Worm (Caenorhabditis elegans): ENCODE results near the gene isy-1.

isy-1 gene

DNA sequence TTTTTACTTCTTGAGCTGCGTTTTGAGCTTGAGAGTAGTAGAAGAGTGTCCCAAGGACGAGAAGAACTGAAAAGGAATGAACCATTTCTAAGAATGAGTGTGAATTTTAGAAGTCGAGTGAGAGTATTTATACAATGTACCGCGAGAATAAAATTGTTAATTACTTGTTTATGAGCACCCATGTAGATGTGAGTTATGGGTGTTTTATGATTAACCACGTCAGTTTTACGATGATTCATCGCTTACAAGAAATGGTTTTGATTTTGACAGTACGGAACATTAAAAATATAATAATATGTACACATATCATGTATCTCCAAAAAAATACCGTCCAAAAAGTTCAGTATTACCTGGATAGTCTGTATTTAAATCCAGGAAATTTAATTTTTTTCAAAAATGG, 46.2 kb downstream of the isy-1 start, which contains the start of gene clec-221:
TSS of gene clec-221 (minus strand) at position 101 of the 400 bp plus-strand sequence.
- TF ChIP-seq ref-1 (GFP tag; conservative IDR thresholded peaks at IDR 0.05) (no peak), ztf-23 (GFP tag; IDR thresholded peaks at IDR 0.05) (no peak), flt-1 (GFP tag; IDR thresholded peaks at IDR 0.05) (no peak), klf-2 (GFP tag; conservative IDR thresholded peaks at IDR 0.05) (no peak)

DNA sequence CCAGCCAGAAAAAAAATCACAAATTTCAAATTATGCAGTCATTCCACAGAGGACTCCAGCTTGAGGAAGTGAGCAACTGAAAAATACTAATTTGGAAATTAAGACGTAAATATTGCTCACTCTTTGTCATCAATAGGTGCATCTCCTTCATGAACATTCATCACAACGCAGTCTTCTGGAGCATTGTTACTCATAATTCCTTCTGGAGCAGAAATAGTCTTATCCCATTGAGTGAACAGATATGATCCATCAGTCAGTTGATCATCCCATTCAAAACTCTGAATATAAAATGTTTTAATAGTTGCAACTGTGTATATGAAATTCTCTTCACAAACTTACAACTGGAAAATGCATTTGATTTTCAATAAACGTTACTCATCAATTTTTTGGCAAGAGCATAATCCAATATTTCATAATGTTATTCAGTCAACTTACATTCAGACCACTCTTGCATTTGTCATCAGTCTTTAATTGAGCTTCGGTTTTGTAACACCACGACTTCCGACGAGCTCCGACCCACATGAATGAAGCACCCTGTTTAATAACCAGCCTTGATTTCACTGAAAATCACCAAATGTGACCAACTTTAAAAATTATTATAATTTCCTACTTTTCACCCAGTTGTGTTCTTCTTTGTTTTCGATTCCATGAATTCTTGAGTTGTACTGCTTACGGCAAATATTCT, 46.9 kb downstream of the isy-1 start:
- TF ChIP-seq cog-1 (tag; optimal IDR thresholded peaks at IDR 0.05) (no peak), tab-1 (GFP tag; IDR thresholded peaks at IDR 0.05) (no peak), ztf-23 (GFP tag; IDR thresholded peaks at IDR 0.05) (no peak), T22C8.4 (GFP tag; IDR thresholded peaks at IDR 0.05) (no peak), ref-1 (GFP tag; conservative IDR thresholded peaks at IDR 0.05) (no peak), med-1 (GFP tag; optimal IDR thresholded peaks at IDR 0.05; ENCODE audit: insufficient read depth) (no peak), flt-1 (GFP tag; IDR thresholded peaks at IDR 0.05) (no peak), ztf-29 (GFP tag; IDR thresholded peaks at IDR 0.05) (no peak), klf-2 (GFP tag; conservative IDR thresholded peaks at IDR 0.05) (no peak)

DNA sequence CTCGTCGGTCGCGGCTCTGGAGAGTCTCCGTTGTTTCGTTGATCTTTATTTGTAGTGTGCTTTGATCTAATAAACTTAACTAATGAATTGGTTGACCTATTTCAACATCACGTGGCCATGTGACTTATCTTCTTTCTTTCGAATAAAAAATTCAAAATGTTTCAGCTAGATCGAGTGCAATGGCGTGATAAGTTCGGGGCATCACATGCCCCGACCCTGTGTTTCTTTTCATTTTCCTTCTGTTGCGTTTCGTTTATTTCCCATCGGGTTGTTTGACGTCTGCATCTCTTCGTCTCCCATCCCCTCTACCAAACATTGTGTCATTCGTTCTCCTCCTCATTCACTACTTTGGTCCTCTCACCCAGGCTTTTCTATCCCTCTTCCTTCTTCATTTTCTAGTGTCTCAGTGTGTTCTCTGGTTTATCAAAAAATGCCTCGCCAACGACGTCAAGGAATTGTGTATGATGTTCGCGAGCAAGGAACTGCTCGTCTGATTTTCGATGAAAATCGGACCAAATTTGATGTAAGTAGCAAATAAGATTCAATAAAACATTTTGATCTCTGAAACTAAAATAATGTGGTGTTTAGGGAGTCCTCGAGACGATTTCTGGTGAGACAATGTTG, 48.7 kb downstream of the isy-1 start, which contains the start of gene F17C11.4:
TSS of gene F17C11.4 (plus strand) at position 206 of the 624 bp plus-strand sequence.
- TF ChIP-seq ztf-23 (GFP tag; IDR thresholded peaks at IDR 0.05) (peak; percentile 34; the same call in 1 of the 2 replicates), tab-1 (GFP tag; IDR thresholded peaks at IDR 0.05) (no peak), med-1 (GFP tag; optimal IDR thresholded peaks at IDR 0.05; ENCODE audit: insufficient read depth) (no peak)
